Worm (Caenorhabditis elegans) whole organism, L4 larva: ENCODE data around the gene F40D4.13.

Source experiments
- ama-1 ChIP-seq: fragments of 150-350 bp; optimal IDR thresholded peaks from 2 replicates; lab custom pipeline; 2014; ENCODE audit warnings: inconsistent platforms, mixed read lengths
- fos-1 ChIP-seq: fragments of 150-350 bp; optimal IDR thresholded peaks from 2 replicates; lab custom pipeline; 2014; ENCODE audit warnings: missing biosample characterization, missing genetic modification characterization
- nhr-6 ChIP-seq: fragments of 150-350 bp; optimal IDR thresholded peaks from 2 replicates; lab custom pipeline; 2014; ENCODE audit warnings: missing biosample characterization, missing genetic modification characterization
- pqm-1 ChIP-seq: sonication (generic microtip); optimal IDR thresholded peaks from 2 replicates; lab custom pipeline; 2017; ENCODE audit warnings: missing biosample characterization, missing genetic modification characterization

DNA sequence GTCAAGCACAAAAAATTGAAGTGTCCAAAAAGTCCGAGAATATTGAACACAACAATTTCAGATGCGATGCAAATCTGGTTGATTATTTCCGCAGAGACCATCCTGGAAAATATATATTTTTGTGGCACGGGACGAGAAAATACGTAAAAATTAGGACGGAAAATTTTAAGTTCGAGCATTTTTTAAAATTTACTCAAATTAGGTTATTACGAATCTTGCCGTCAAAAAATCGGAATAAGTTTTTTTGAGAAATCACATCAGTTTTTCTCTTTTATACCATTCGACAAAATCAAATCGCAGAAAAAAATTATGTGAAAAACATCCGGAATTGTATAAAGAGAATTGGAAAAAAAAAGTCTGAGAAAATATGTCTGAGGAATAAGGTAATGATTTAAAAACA, 20.9 kb upstream of the F40D4.13 start, which contains the start of gene srsx-1:
- TF ChIP-seq pqm-1 (tag; lab: Kevin White, UChicago) (no peak), nhr-6 (tag; lab: Kevin White, UChicago) (no peak), ama-1 (no peak), fos-1 (no peak)
